Fruit fly (Drosophila melanogaster) whole organism, larva: ENCODE data around the gene CG16710.

Source experiments
- noc ChIP-seq: fragments of 200-800 bp; sonication (Bioruptor generic); optimal IDR thresholded peaks from 3 replicates; lab custom pipeline; 2019; ENCODE audit warnings: missing biosample characterization, mild to moderate bottlenecking, missing genetic modification characterization, moderate library complexity

The CG16710 gene

DNA sequence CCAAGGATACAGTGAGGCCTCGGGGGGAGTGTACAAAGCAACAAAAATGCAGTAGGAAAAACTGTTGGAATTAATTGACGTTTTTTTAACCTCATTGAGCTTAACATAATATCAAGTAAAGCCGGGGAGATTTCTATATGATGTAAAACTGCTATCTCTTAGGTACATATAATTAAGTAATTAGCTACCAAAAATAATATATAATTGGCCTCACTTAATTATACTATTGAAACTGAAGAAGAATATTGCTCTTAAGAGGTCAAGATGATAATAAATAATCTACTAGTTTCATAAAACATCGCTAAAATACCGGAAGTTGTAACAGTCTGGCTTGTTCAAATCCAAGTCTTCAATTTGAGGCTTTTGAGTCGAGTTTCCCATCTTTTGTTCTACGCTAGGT is 14.9 kb upstream of the CG16710 start:
- TF ChIP-seq noc (tag; lab: Kevin White, UChicago) = no peak

DNA sequence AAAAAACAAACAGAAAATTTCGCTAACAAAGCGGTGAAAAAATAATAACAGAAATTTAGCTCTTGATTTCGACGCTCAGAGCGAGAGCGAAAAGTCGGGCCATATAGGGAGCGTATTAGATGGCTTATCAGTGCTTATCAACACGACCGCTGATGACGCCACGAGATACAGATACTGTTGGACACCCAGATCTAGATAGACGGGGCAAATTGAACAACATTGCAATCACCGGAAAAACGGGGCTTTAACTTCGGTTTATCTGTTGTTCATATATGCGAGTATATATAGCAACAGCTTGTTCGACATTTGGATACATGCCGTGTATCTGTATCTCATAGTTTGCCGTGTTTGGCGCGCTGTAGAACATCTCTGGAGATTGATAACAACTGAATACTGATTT is 13.7 kb upstream of the CG16710 start:
- TF ChIP-seq noc (tag; lab: Kevin White, UChicago) = peak; percentile 9

DNA sequence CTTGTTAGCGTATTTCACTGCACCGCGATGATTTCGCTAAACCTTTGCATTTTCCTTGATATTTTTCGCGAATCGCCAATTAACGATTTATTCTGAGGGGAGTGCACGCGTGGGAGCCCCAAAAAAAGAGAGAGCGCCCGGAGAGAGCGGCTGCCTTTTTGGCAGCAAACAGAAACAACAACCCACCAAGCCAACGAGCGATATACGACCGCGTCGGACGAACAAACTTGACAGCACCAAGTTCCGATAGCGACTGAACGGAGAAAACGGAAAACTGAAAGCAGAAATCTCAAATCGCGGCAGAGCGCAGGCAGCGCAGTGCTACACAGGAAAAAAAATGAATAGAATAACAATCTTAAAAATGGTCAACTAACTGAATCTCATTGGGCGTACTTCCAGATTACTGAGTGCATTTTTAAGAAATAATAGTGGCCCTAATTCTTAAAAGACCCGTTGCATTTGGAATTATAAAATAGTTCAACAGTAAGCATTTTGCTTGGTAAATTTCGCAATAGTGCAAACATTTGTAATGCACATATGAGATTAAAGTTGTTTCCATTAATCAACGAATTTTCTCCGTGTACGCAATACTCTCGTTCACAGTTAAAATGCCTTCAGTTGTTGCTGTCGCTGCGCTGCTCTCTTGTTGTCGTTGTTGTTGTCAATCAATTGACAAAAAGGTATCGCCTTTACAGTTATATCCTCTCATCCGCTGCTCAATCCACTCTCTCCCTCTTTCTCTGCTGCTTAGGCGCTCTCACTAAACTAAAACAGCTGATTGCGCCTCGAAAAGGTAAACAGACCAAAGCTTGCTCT is 12.7 kb upstream of the CG16710 start, which contains the start of gene CG31145:
TSS of gene CG31145 (minus strand) at position 259 of the 816 bp plus-strand sequence.
- TF ChIP-seq noc (tag; lab: Kevin White, UChicago) = peak; percentile 99

dm6 chr3R:23673084-23673483 is 9.2 kb upstream of the CG16710 start:
- no peak for TF ChIP-seq noc (tag; lab: Kevin White, UChicago)

dm6 chr3R:23674369-23674768 is 7.9 kb upstream of the CG16710 start:
- no peak for TF ChIP-seq noc (tag; lab: Kevin White, UChicago)

DNA sequence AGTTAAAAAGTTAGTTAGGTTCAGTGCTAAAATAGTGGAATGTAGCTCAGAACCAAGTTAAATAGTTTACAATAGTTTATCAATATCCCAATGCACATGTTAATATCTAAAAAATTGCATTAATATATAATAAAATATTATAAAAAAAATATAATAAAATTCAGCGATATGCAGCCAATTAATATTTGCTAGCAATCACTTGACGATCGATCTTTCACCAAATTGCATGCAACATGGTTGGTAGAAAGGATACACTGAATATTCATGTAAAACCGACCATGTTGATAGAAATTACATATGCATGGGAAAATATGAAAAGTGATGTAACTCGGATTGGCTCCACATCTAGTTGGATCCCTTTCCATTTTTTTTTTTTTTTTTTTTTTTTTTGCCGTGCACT is 6.7 kb upstream of the CG16710 start:
- no peak for TF ChIP-seq noc (tag; lab: Kevin White, UChicago)

DNA sequence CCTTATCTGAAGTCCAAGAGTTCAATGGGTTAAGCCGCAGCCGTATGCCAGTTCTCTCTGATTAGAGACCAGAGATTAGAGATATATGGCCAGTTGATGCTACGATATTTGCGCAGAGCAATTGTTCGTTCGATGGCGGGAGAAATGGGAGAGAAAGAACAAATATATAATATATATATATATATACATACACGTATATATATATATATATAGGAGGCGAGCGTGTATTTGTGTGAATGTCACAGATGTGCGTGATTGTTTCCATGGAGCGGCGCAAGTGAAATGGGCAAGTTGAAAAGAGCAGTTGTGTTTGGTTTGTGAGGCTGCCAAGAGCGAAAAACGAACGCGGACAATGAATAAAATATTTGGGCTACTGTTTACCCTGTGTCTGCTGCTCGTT is 5.2 kb upstream of the CG16710 start, which contains the start of gene GILT3:
TSS of gene GILT3 (plus strand) at position 301 of the 400 bp plus-strand sequence.
- TF ChIP-seq noc (tag; lab: Kevin White, UChicago) = no peak

DNA sequence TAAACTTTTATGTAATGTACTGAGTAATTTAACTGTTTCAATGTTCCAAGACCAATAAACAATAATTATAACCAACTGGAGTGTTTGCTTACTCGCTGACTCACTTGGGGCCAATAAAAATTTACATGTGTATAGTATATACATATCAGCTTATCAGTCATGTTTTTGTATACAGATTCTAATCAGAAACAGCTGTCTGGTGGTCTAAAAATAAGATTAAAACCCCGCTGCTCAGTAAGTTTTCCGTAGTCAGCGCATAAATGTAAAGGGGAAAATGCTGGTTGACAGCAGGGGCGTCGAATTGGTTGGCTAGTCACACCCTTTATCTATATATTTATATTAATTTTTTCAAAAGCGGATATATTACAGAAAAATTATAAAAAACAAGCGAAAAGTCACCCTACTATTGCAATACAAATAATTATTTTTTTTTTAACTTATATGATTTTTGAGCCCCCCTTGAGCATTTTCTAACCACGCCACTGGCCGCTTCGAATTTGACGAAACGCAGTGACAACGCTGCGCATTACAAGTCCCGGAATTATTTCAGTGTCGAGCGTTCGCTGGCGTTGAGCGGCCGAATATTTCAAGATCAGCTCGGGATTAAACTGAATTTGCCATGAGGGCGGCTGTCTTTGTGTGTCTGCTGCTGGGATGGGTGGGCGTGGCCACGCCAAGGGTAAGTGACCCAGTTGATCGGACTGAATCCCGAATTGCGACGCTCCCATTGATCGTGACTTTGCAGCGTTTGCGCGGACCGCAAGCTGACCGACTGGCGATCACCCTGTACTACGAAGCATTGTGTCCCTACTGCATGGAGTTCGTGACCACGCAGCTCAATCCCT is 3.7 kb upstream of the CG16710 start, which contains the start of gene GILT2:
TSS of gene GILT2 (plus strand) at position 547 of the 845 bp plus-strand sequence.
- peak; percentile 89 for TF ChIP-seq noc (tag; lab: Kevin White, UChicago)

dm6 chr3R:23679911-23680336 is 2.4 kb upstream of the CG16710 start, which contains the start of gene eIF3d1:
Gene eIF3d1, plus strand, starts transcription at chr3R:23680039.
- peak; percentile 18 for TF ChIP-seq noc (tag; lab: Kevin White, UChicago)

DNA sequence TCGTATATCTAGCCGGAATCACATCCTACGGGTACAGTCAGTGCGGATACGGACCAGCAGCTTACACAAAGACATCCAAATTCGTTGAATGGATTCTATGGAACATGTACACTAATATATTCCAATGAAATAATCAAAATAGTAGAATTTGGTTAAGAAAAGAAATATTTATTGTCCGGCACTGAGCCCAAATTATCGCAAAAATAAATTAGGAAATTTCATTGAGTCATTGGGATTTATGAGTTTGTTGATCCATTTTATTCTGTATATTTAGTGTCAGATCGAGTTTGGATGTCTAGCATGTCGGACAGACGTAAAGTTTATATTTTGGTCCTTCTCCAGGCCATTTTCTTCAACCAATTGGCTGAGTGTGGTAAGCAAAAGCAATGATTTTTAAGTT is 1.5 kb downstream of the CG16710 start, which contains the start of gene CG18754:
TSS of gene CG18754 (plus strand) at position 301 of the 400 bp plus-strand sequence.
- no peak for TF ChIP-seq noc (tag; lab: Kevin White, UChicago)

dm6 chr3R:23685955-23686354 is 3.7 kb downstream of the CG16710 start, which contains the start of gene SPE:
Gene SPE, plus strand, starts transcription at chr3R:23686255.
- TF ChIP-seq noc (tag; lab: Kevin White, UChicago) = no peak

DNA sequence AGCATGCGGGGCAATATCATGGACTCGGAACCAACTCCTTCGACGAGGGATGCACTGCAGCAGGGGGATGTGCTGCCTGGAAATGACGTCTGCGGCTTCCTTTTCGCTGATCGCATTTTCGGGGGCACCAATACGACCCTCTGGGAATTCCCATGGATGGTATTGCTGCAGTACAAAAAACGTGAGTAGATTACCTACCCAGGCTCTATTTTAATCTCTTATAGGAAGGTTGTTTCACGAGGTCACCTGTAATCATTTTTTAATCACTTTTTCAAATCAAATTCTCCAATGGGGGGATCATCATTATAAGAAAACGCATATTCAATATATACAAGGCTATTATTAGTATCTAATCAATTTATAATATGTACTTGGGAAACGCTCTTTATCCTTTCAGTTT is 4.6 kb downstream of the CG16710 start:
- no peak for TF ChIP-seq noc (tag; lab: Kevin White, UChicago)

dm6 chr3R:23694579-23695033 is 12.3 kb downstream of the CG16710 start, which contains the start of gene CG10254:
Gene CG10254, minus strand, starts transcription at chr3R:23694983.
- no peak for TF ChIP-seq noc (tag; lab: Kevin White, UChicago)

DNA sequence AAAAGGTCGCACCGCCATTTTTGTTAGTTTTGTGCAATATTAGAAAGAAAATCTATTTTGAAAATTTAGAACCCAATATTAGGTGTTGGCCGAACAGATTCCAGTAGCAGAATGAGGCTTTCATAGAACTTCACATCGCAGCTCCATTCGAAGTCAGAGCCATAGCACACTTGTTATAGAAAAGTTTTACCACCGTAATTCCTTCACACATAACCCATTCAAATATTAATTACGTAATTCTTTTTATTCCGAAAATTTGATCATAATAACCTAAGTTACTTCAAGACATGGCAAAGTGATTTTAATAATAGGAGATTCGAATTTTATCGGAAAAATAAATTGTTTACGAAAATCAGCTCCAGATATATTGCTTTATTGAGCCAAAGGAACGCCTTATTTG is 13.8 kb downstream of the CG16710 start, which contains the start of gene CG10252:
TSS of gene CG10252 (minus strand) at position 101 of the 400 bp plus-strand sequence.
- no peak for TF ChIP-seq noc (tag; lab: Kevin White, UChicago)

- no peak for TF ChIP-seq noc (tag; lab: Kevin White, UChicago)
These were observed 16.5 kb downstream of the CG16710 start, which contains the start of gene prt for dm6 chr3R:23698835-23699234. Gene prt, minus strand, starts transcription at chr3R:23699027.
